Fruit fly (Drosophila melanogaster): ENCODE measurements around the gene mRpL1.

mRpL1 gene

dm6 chr3R:8303848-8304247, 2.6 kb downstream of the mRpL1 start, which contains the start of gene nac (continued):
- TF ChIP-seq CG15479 (GFP tag; optimal IDR thresholded peaks at IDR 0.05) (peak; percentile 19), pzg (GFP tag; optimal IDR thresholded peaks at IDR 0.05) (peak; percentile 9), CG1603 (tag; optimal IDR thresholded peaks at IDR 0.05) (peak; percentile 9), Sry-β (GFP tag; optimal IDR thresholded peaks at IDR 0.05) (no peak), CG34376 (GFP tag; optimal IDR thresholded peaks at IDR 0.05) (peak; percentile 65), lmd (GFP tag; IDR thresholded peaks at IDR 0.05) (no peak; the same call in 1 of the 2 replicates), Camta (GFP tag; optimal IDR thresholded peaks at IDR 0.05) (no peak), z (GFP tag; IDR thresholded peaks at IDR 0.05) (peak; percentile 78), zen (tag; optimal IDR thresholded peaks at IDR 0.05) (peak; percentile 33), NC2α (GFP tag; optimal IDR thresholded peaks at IDR 0.05) (no peak), btn (GFP tag; optimal IDR thresholded peaks at IDR 0.05) (no peak), wek (GFP tag; optimal IDR thresholded peaks at IDR 0.05) (no peak), CG7987 (GFP tag; optimal IDR thresholded peaks at IDR 0.05) (peak; percentile 12), Jarid2 (GFP tag; optimal IDR thresholded peaks at IDR 0.05) (no peak), pb (GFP tag; optimal IDR thresholded peaks at IDR 0.05) (no peak), CG31365 (tag; optimal IDR thresholded peaks at IDR 0.05) (no peak), kah (GFP tag; optimal IDR thresholded peaks at IDR 0.05) (no peak), ranshi (GFP tag; IDR thresholded peaks at IDR 0.05) (no peak), CG6854 (GFP tag; optimal IDR thresholded peaks at IDR 0.05) (no peak), Oli (tag; optimal IDR thresholded peaks at IDR 0.05) (no peak), gt (GFP tag; IDR thresholded peaks at IDR 0.05) (no peak), trem (tag; optimal IDR thresholded peaks at IDR 0.05) (no peak), Sox102F (GFP tag; optimal IDR thresholded peaks at IDR 0.05) (no peak), tll (GFP tag; optimal IDR thresholded peaks at IDR 0.05) (no peak), D (optimal IDR thresholded peaks at IDR 0.05) (no peak), D (GFP tag; optimal IDR thresholded peaks at IDR 0.05) (no peak), NK7.1 (GFP tag; optimal IDR thresholded peaks at IDR 0.05) (no peak), CG9215 (GFP tag; IDR thresholded peaks at IDR 0.05) (no peak), CG12659 (GFP tag; optimal IDR thresholded peaks at IDR 0.05) (no peak), CG18764 (GFP tag; optimal IDR thresholded peaks at IDR 0.05) (no peak), zfh2 (GFP tag; optimal IDR thresholded peaks at IDR 0.05) (no peak), Rfx (GFP tag; IDR thresholded peaks at IDR 0.05) (peak; percentile 40; the same call in 1 of the 2 replicates), CG6654 (GFP tag; optimal IDR thresholded peaks at IDR 0.05) (no peak), CG14014 (GFP tag; IDR thresholded peaks at IDR 0.05) (peak; percentile 34; the same call in 1 of the 2 replicates), crp (GFP tag; optimal IDR thresholded peaks at IDR 0.05) (peak; percentile 65 to 90), Ets65A (GFP tag) (peak; percentile 11), unc-4 (GFP tag; IDR thresholded peaks at IDR 0.05; ENCODE audit: partially characterized antibody) (no peak), tx (GFP tag; optimal IDR thresholded peaks at IDR 0.05) (no peak), CG30403 (GFP tag; optimal IDR thresholded peaks at IDR 0.05) (no peak), ci (GFP tag; IDR thresholded peaks at IDR 0.05) (0 out of 3 replicates have a peak, but pooled peaks have one; percentile 36), CG12391 (tag; optimal IDR thresholded peaks at IDR 0.05) (peak; percentile 17), Lim3 (GFP tag; IDR thresholded peaks at IDR 0.05) (no peak), pfk (GFP tag; optimal IDR thresholded peaks at IDR 0.05) (no peak), CG2712 (tag; optimal IDR thresholded peaks at IDR 0.05) (peak; percentile 7), cas (GFP tag; IDR thresholded peaks at IDR 0.05) (no peak), ind (GFP tag; optimal IDR thresholded peaks at IDR 0.05) (no peak), ac (GFP tag; optimal IDR thresholded peaks at IDR 0.05) (no peak), CG18262 (tag; optimal IDR thresholded peaks at IDR 0.05) (peak; percentile 11), peb (GFP tag; IDR thresholded peaks at IDR 0.05) (no peak), tna (GFP tag; IDR thresholded peaks at IDR 0.05; ENCODE audit: partially characterized antibody) (no peak), Opbp (GFP tag; IDR thresholded peaks at IDR 0.05; ENCODE audit: partially characterized antibody) (no peak)
